Fruit fly (Drosophila melanogaster): ENCODE data around the gene Dtd.

Gene Dtd

dm6 chr3R:11435537-11436234, 5.8 kb downstream of the Dtd start, which contains the start of the genes Exd2 and CG5281 (continued):
- TF ChIP-seq CG4360 (GFP tag; IDR thresholded peaks at IDR 0.05) (no peak), bcd (GFP tag; optimal IDR thresholded peaks at IDR 0.05) (peak; percentile 39), CG17802 (tag; optimal IDR thresholded peaks at IDR 0.05) (no peak), Awh (GFP tag; IDR thresholded peaks at IDR 0.05) (peak; percentile 34; the same call in 1 of the 2 replicates), CG15601 (tag; optimal IDR thresholded peaks at IDR 0.05) (peak; percentile 52), sisA (GFP tag; IDR thresholded peaks at IDR 0.05) (no peak), hb (GFP tag; IDR thresholded peaks at IDR 0.05; ENCODE audit: partially characterized antibody) (no peak), disco-r (GFP tag; optimal IDR thresholded peaks at IDR 0.05) (peak; percentile 15), CG4854 (GFP tag; optimal IDR thresholded peaks at IDR 0.05) (peak; percentile 22), Nf-YA (GFP tag; IDR thresholded peaks at IDR 0.05) (0 out of 2 replicates have a peak, but pooled peaks have one; percentile 27), CG12769 (tag; optimal IDR thresholded peaks at IDR 0.05) (no peak), Atf-2 (GFP tag; optimal IDR thresholded peaks at IDR 0.05) (peak; percentile 48), stc (GFP tag; IDR thresholded peaks at IDR 0.05) (0 out of 2 replicates have a peak, but pooled peaks have one; percentile 17), wek (GFP tag; optimal IDR thresholded peaks at IDR 0.05) (peak; percentile 13), scrt (GFP tag; optimal IDR thresholded peaks at IDR 0.05) (no peak), NC2α (GFP tag; optimal IDR thresholded peaks at IDR 0.05) (no peak), ash1 (GFP tag; optimal IDR thresholded peaks at IDR 0.05) (no peak), Med (GFP tag) (peak; percentile 93), zfh2 (GFP tag; optimal IDR thresholded peaks at IDR 0.05) (peak; percentile 55), Gug (GFP tag; IDR thresholded peaks at IDR 0.05) (no peak), MBD-R2 (GFP tag; IDR thresholded peaks at IDR 0.05) (peak; percentile 73), dmrt99B (tag; optimal IDR thresholded peaks at IDR 0.05) (no peak), vfl (GFP tag; optimal IDR thresholded peaks at IDR 0.05) (peak; percentile 41), pzg (GFP tag; optimal IDR thresholded peaks at IDR 0.05) (peak; percentile 61), CG1024 (GFP tag; IDR thresholded peaks at IDR 0.05) (no peak), Hmx (GFP tag; optimal IDR thresholded peaks at IDR 0.05) (no peak), chm (GFP tag; IDR thresholded peaks at IDR 0.05) (no peak), Antp (GFP tag; optimal IDR thresholded peaks at IDR 0.05) (peak; percentile 58), dm (GFP tag; optimal IDR thresholded peaks at IDR 0.05) (peak; percentile 60), CG6272 (GFP tag; IDR thresholded peaks at IDR 0.05) (no peak), crol (GFP tag; IDR thresholded peaks at IDR 0.05) (no peak), kni (GFP tag; optimal IDR thresholded peaks at IDR 0.05) (peak; percentile 54), Oli (tag; optimal IDR thresholded peaks at IDR 0.05) (peak; percentile 48), CG6175 (GFP tag; IDR thresholded peaks at IDR 0.05) (no peak), gro (GFP tag; optimal IDR thresholded peaks at IDR 0.05) (peak; percentile 34), Mad (GFP tag; optimal IDR thresholded peaks at IDR 0.05) (peak; percentile 7), CG17568 (GFP tag; optimal IDR thresholded peaks at IDR 0.05) (no peak), az2 (GFP tag; optimal IDR thresholded peaks at IDR 0.05) (peak; percentile 26), jing (GFP tag; optimal IDR thresholded peaks at IDR 0.05) (no peak), so (GFP tag; IDR thresholded peaks at IDR 0.05) (no peak; the same call in 2 of the 3 replicates), CG11695 (GFP tag; IDR thresholded peaks at IDR 0.05) (no peak), CG3281 (GFP tag; optimal IDR thresholded peaks at IDR 0.05) (peak; percentile 44), Lim3 (GFP tag; IDR thresholded peaks at IDR 0.05) (no peak), Hr78 (GFP tag; optimal IDR thresholded peaks at IDR 0.05) (no peak), cad (GFP tag; optimal IDR thresholded peaks at IDR 0.05) (no peak), ewg (GFP tag; optimal IDR thresholded peaks at IDR 0.05) (peak; percentile 44), HLH54F (GFP tag; optimal IDR thresholded peaks at IDR 0.05) (peak; percentile 55), CG34224 (GFP tag; IDR thresholded peaks at IDR 0.05; ENCODE audit: partially characterized antibody) (peak; percentile 55; the same call in 1 of the 3 replicates), run (tag; optimal IDR thresholded peaks at IDR 0.05) (no peak), HLH4C (GFP tag; IDR thresholded peaks at IDR 0.05; ENCODE audit: partially characterized antibody) (no peak)

Measured in whole organism, embryonic.